Fruit fly (Drosophila melanogaster) whole organism, embryonic: ENCODE data around the gene ScpX.
A peak's percentile ranks its signal among the peaks of the same experiment; 100 is the strongest.

Source experiments
- Awh ChIP-seq: fragments of 200-800 bp; sonication (Bioruptor generic); IDR thresholded peaks from 2 replicates; pipeline ENCODE4, ENCODE4 v1.3.6; 2022; ENCODE audit warnings: missing biosample characterization, missing genetic modification characterization
- Blimp-1 ChIP-seq: fragments of 200-800 bp; sonication (Bioruptor generic); optimal IDR thresholded peaks from 3 replicates; lab custom pipeline; 2018; ENCODE audit warnings: missing biosample characterization, missing genetic modification characterization, mild to moderate bottlenecking, moderate library complexity, missing genetic modification reagents
- CG12071 ChIP-seq: fragments of 200-800 bp; sonication (Bioruptor generic); optimal IDR thresholded peaks from 3 replicates; lab custom pipeline; 2018; ENCODE audit warnings: missing biosample characterization, mild to moderate bottlenecking, missing genetic modification characterization
- CG2202 ChIP-seq: fragments of 200-800 bp; sonication (Bioruptor generic); optimal IDR thresholded peaks from 2 replicates; lab custom pipeline; 2018; ENCODE audit warnings: missing biosample characterization, mild to moderate bottlenecking, missing genetic modification characterization
- CG34422 ChIP-seq: fragments of 200-800 bp; sonication (Bioruptor generic); IDR thresholded peaks from 3 replicates; pipeline ENCODE4 v1.3.6; 2022; ENCODE audit warnings: missing biosample characterization, missing genetic modification characterization
- CG3726 ChIP-seq: fragments of 200-800 bp; sonication (Bioruptor generic); IDR thresholded peaks from 3 replicates; pipeline ENCODE4, ENCODE4 v1.3.6; 2022; ENCODE audit warnings: missing biosample characterization, missing genetic modification characterization
- CG8089 ChIP-seq: fragments of 200-800 bp; sonication (Bioruptor generic); optimal IDR thresholded peaks from 3 replicates; lab custom pipeline; 2016; ENCODE audit warnings: missing biosample characterization, missing genetic modification characterization
- CG8359 ChIP-seq: fragments of 200-800 bp; sonication (Bioruptor generic); optimal IDR thresholded peaks from 2 replicates; lab custom pipeline; 2017; ENCODE audit warnings: missing biosample characterization, mild to moderate bottlenecking, missing genetic modification characterization, borderline replicate concordance
- Ssrp ChIP-seq: fragments of 200-800 bp; sonication (Bioruptor generic); optimal IDR thresholded peaks from 2 replicates; lab custom pipeline; 2018; ENCODE audit warnings: missing biosample characterization, mild to moderate bottlenecking, missing genetic modification characterization, moderate library complexity
- insv ChIP-seq, 2 experiments: fragments of 200-800 bp; sonication (Bioruptor generic); optimal IDR thresholded peaks; 3 replicates each; lab custom pipeline; 2016 to 2018; ENCODE audit warnings: missing biosample characterization in 2 of 2, missing genetic modification characterization in 2 of 2
- lov ChIP-seq, 2 experiments: fragments of 200-800 bp in 1 of 2; fragments of >200 bp in 1 of 2; sonication (Bioruptor generic) in 1 of 2; IDR thresholded peaks in 1 of 2; optimal IDR thresholded peaks in 1 of 2; 2 replicates in 1 of 2; 3 replicates in 1 of 2; pipeline versions ENCODE4 v1.3.6 to Lab custom; 2017 to 2022; ENCODE audit warnings: missing biosample characterization in 1 of 2, missing genetic modification characterization in 1 of 2
- toy ChIP-seq: fragments of 200-800 bp; sonication (Bioruptor generic); IDR thresholded peaks from 2 replicates; pipeline ENCODE4 v1.3.6; 2022; ENCODE audit warnings: missing biosample characterization, missing genetic modification characterization
- unpg ChIP-seq: fragments of 200-800 bp; sonication (Bioruptor generic); optimal IDR thresholded peaks from 3 replicates; lab custom pipeline; 2018; ENCODE audit warnings: missing biosample characterization, mild to moderate bottlenecking, missing genetic modification characterization, moderate library complexity

dm6 chr2L:18844917-18845509 is 14.0 kb downstream of the ScpX start, which contains the start of gene CG17321:
- TF ChIP-seq CG2202 (tag; lab: Kevin White, UChicago) (no peak), CG8359 (GFP tag; lab: Kevin White, UChicago) (no peak), CG3726 (no peak), CG12071 (GFP tag; lab: Kevin White, UChicago) (no peak), insv (GFP tag; optimal IDR thresholded peaks at IDR 0.05; lab: Kevin White, UChicago) (no peak), CG8089 (GFP tag; lab: Kevin White, UChicago) (no peak), Ssrp (tag; lab: Kevin White, UChicago) (no peak), toy (GFP tag; lab: Robert Waterston, UW) (no peak), CG34422 (GFP tag; lab: Robert Waterston, UW) (peak; percentile 20; the same call in 1 of the 3 replicates), Awh (GFP tag; lab: Robert Waterston, UW) (no peak), lov (optimal IDR thresholded peaks at IDR 0.05; lab: Kevin White, UChicago) (no peak), lov (GFP tag; IDR thresholded peaks at IDR 0.05; lab: Robert Waterston, UW) (no peak), unpg (no peak), Blimp-1 (no peak)
